Worm (Caenorhabditis elegans): ENCODE results near the gene F47C12.7.

F47C12.7 gene

DNA sequence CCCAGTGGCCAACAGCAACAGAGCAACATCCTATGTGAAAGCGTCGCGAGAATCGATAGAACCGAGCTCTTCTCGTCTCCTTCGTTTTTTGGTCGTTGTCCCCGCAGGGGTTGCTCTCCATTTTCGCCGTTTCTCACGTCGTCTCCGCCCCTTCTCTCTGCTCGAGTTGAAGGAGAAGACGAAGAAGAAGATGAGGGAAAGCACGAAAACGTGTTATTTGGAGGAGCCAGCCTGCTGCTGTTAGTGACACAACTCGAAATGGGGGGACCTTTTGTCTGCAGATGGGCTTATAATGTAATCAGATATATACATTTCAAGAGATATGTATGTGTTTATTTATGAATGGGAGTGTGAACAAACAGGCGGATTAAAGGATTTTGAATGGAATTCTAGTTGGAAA is 12.4 kb upstream of the F47C12.7 start, which contains the start of gene W02C12.2:
W02C12.2 (minus strand) TSS at position 277 of the 400 bp plus-strand sequence.
- TF ChIP-seq ceh-27 (GFP tag; optimal IDR thresholded peaks at IDR 0.05), result peak; percentile 30
- peak; percentile 53; the same call in 1 of the 2 replicates for TF ChIP-seq zfh-2 (GFP tag; conservative IDR thresholded peaks at IDR 0.05)
- no peak for TF ChIP-seq T26A5.8 (tag; optimal IDR thresholded peaks at IDR 0.05)
- TF ChIP-seq egrh-3 (GFP tag; IDR thresholded peaks at IDR 0.05), result no peak

- TF ChIP-seq somi-1 (GFP tag; optimal IDR thresholded peaks at IDR 0.05) (no peak), K12H6.12 (tag; optimal IDR thresholded peaks at IDR 0.05) (no peak), T26A5.8 (tag; optimal IDR thresholded peaks at IDR 0.05) (no peak), xnd-1 (tag; optimal IDR thresholded peaks at IDR 0.05) (no peak), ceh-100 (GFP tag; IDR thresholded peaks at IDR 0.05) (no peak), F55B11.4 (tag; optimal IDR thresholded peaks at IDR 0.05; ENCODE audit: borderline replicate concordance, insufficient read depth) (no peak), nfya-2 (GFP tag; IDR thresholded peaks at IDR 0.05) (no peak), rpc-1 (optimal IDR thresholded peaks at IDR 0.05) (no peak), rpc-1 (tag; optimal IDR thresholded peaks at IDR 0.05) (no peak), bed-1 (GFP tag; IDR thresholded peaks at IDR 0.05) (no peak), ztf-6 (GFP tag; IDR thresholded peaks at IDR 0.05) (no peak), egl-44 (GFP tag; IDR thresholded peaks at IDR 0.05) (no peak), cebp-1 (GFP tag; IDR thresholded peaks at IDR 0.05) (no peak), cebp-1 (tag; optimal IDR thresholded peaks at IDR 0.05) (no peak), snpc-1.1 (tag; optimal IDR thresholded peaks at IDR 0.05; ENCODE audit: insufficient read depth) (no peak), ets-4 (GFP tag; optimal IDR thresholded peaks at IDR 0.05) (no peak), F10E7.11 (tag; optimal IDR thresholded peaks at IDR 0.05) (no peak), nhr-179 (tag; optimal IDR thresholded peaks at IDR 0.05) (no peak), him-1 (tag; optimal IDR thresholded peaks at IDR 0.05) (no peak), mel-28 (tag; optimal IDR thresholded peaks at IDR 0.05; ENCODE audit: borderline replicate concordance) (no peak), lin-35 (GFP tag; optimal IDR thresholded peaks at IDR 0.05) (no peak)
These were observed 9.9 kb upstream of the F47C12.7 start for ce11 chrIV:4005166-4005565.

ce11 chrIV:4004221-4004620 is 8.9 kb upstream of the F47C12.7 start:
- 0 out of 2 replicates have a peak, but pooled peaks have one; percentile 20 for TF ChIP-seq mcd-1 (GFP tag; IDR thresholded peaks at IDR 0.05)
- no peak for TF ChIP-seq B0336.3 (GFP tag; IDR thresholded peaks at IDR 0.05)
- no peak for TF ChIP-seq F55B11.4 (tag; optimal IDR thresholded peaks at IDR 0.05; ENCODE audit: borderline replicate concordance, insufficient read depth)
- TF ChIP-seq F22D6.2 (tag; optimal IDR thresholded peaks at IDR 0.05), result no peak
- peak; percentile 71 for TF ChIP-seq zfh-2 (GFP tag; conservative IDR thresholded peaks at IDR 0.05)
- no peak for TF ChIP-seq tlf-1 (GFP tag; optimal IDR thresholded peaks at IDR 0.05)
- TF ChIP-seq lsl-1 (GFP tag; optimal IDR thresholded peaks at IDR 0.05), result no peak

ce11 chrIV:3999662-4000061 is 4.4 kb upstream of the F47C12.7 start:
- TF ChIP-seq zfh-2 (GFP tag; conservative IDR thresholded peaks at IDR 0.05) (peak; percentile 49; the same call in 1 of the 2 replicates), nfyb-1 (GFP tag; IDR thresholded peaks at IDR 0.05) (0 out of 2 replicates have a peak, but pooled peaks have one; percentile 39), K11D2.4 (GFP tag; IDR thresholded peaks at IDR 0.05) (no peak)

DNA sequence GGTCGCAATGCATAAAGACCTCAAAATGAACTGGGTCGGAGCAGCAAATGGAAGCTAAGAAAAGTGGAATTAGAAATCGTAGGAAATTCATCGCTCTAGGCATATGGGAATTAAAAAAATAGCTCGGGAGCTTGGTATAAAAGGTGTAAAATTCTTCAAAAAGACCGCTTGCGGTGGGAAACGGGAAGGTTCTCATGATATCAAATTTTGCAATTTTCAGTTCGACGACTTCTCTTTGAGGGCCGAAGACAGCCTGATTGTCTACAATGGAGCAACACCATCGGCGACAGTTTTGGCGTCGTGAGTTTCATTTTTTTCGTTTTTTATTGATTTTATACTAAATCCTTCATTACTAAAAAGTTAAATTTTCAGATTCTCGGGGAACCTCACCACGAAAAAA is 3.2 kb upstream of the F47C12.7 start, which contains the start of gene F47C12.8:
F47C12.8 (minus strand) TSS at position 101 of the 400 bp plus-strand sequence.
- no peak for TF ChIP-seq lin-26 (GFP tag; IDR thresholded peaks at IDR 0.05)
- TF ChIP-seq nhr-27 (tag; optimal IDR thresholded peaks at IDR 0.05), result no peak

Data from whole organism, young adult.